Fruit fly (Drosophila melanogaster): ENCODE data around the gene Tsp.
A peak's percentile ranks its signal among the peaks of the same experiment; 100 is the strongest.

Gene Tsp

DNA sequence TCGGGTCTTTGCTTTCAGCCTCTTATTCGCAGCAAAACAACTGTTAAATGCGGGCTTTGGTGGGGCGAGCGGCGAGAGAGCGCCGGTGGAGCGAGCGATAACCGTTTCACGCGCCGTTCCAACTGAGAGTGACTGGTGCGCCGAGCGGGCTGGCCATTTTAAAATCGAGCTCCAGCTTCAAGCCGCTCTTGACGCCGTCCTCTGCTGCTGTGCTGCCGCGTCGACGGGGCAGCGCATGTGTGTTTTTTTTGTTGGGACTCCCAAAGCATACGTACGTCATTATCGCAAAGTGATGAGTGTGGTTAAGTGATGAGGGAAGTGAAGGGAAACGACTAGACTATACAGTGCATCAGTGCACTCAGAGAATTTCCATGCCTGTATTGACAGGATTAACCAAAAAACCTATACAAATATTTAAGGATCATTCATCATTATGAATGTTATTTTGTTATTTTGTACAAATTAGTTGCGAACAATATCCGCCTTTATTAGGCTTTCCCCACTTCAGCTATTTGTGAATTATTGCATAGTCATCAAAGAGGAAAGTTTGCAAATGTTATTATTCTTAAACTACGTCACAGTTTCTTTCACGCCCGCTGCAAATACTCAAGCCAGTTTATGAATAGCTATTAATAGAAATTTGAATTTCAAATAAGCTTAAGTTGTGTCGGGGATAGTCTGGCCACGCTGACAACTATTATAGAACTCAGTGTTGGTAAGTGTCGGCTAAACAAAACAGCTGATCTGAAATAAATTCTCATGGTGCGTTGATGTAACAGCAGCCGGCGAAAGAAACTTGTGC, 35.5 kb downstream of the Tsp start, which contains the start of gene Spn27A (continued):
- TF ChIP-seq ERR (GFP tag; optimal IDR thresholded peaks at IDR 0.05) = peak; percentile 19
- TF ChIP-seq Lpt (GFP tag; optimal IDR thresholded peaks at IDR 0.05) = no peak
- TF ChIP-seq MESR4 (GFP tag; optimal IDR thresholded peaks at IDR 0.05) = peak; percentile 11
- peak; percentile 19 for TF ChIP-seq en (GFP tag; optimal IDR thresholded peaks at IDR 0.05)
- peak; percentile 27 for TF ChIP-seq fd3F (GFP tag; optimal IDR thresholded peaks at IDR 0.05)
- TF ChIP-seq CG16779 (GFP tag; IDR thresholded peaks at IDR 0.05) = no peak
- TF ChIP-seq CG5953 (GFP tag; IDR thresholded peaks at IDR 0.05) = no peak
- no peak for TF ChIP-seq CG12744 (GFP tag; optimal IDR thresholded peaks at IDR 0.05)
- TF ChIP-seq CG8388 (GFP tag; optimal IDR thresholded peaks at IDR 0.05) = peak; percentile 49
- peak; percentile 71 for TF ChIP-seq lilli (GFP tag; optimal IDR thresholded peaks at IDR 0.05)
- peak; percentile 77 for TF ChIP-seq nmo (GFP tag; optimal IDR thresholded peaks at IDR 0.05)
- no peak for TF ChIP-seq wek (GFP tag; optimal IDR thresholded peaks at IDR 0.05)
- 0 out of 2 replicates have a peak, but pooled peaks have one; percentile 25 for TF ChIP-seq bbx (GFP tag; IDR thresholded peaks at IDR 0.05; ENCODE audit: partially characterized antibody)
- TF ChIP-seq Stat92E (GFP tag; optimal IDR thresholded peaks at IDR 0.05) = peak in 1 of 3 experiments; percentile 24
- TF ChIP-seq C15 (GFP tag; IDR thresholded peaks at IDR 0.05) = no peak
- TF ChIP-seq Dbx (GFP tag; IDR thresholded peaks at IDR 0.05) = 0 out of 3 replicates have a peak, but pooled peaks have one; percentile 33
- no peak for TF ChIP-seq jigr1 (GFP tag; IDR thresholded peaks at IDR 0.05)
- no peak; the same call in 2 of the 3 replicates for TF ChIP-seq CG3726 (GFP tag; IDR thresholded peaks at IDR 0.05)
- TF ChIP-seq abd-A (tag; optimal IDR thresholded peaks at IDR 0.05) = no peak
- no peak for TF ChIP-seq TFAM (GFP tag; optimal IDR thresholded peaks at IDR 0.05)
- peak; percentile 63 for TF ChIP-seq CG12659 (GFP tag; optimal IDR thresholded peaks at IDR 0.05)
- TF ChIP-seq tio (GFP tag; optimal IDR thresholded peaks at IDR 0.05) = peak; percentile 58
- TF ChIP-seq CG6272 (GFP tag; IDR thresholded peaks at IDR 0.05) = no peak
- TF ChIP-seq pb (GFP tag; optimal IDR thresholded peaks at IDR 0.05) = peak; percentile 32
- no peak for TF ChIP-seq CG18619 (GFP tag; optimal IDR thresholded peaks at IDR 0.05)
- no peak for TF ChIP-seq sna (GFP tag; IDR thresholded peaks at IDR 0.05; ENCODE audit: partially characterized antibody)
- peak; percentile 56 for TF ChIP-seq CG9437 (GFP tag; optimal IDR thresholded peaks at IDR 0.05)
- TF ChIP-seq CG4424 (GFP tag; optimal IDR thresholded peaks at IDR 0.05) = peak; percentile 57
- peak; percentile 46 for TF ChIP-seq CG9727 (GFP tag; optimal IDR thresholded peaks at IDR 0.05)
- TF ChIP-seq E2f2 (GFP tag; IDR thresholded peaks at IDR 0.05) = peak; percentile 82
- peak; percentile 59 for TF ChIP-seq gsb-n (tag; optimal IDR thresholded peaks at IDR 0.05)
- no peak for TF ChIP-seq CG4404 (GFP tag; IDR thresholded peaks at IDR 0.05)
- TF ChIP-seq Doc3 (GFP tag; IDR thresholded peaks at IDR 0.05; ENCODE audit: partially characterized antibody) = no peak
- TF ChIP-seq CG3838 (GFP tag; optimal IDR thresholded peaks at IDR 0.05) = no peak
- peak; percentile 36 for TF ChIP-seq HmgD (GFP tag; optimal IDR thresholded peaks at IDR 0.05)
- no peak for TF ChIP-seq Rx (GFP tag; IDR thresholded peaks at IDR 0.05)
- TF ChIP-seq HLHmδ (GFP tag; optimal IDR thresholded peaks at IDR 0.05) = no peak
- no peak for TF ChIP-seq inv (GFP tag; IDR thresholded peaks at IDR 0.05; ENCODE audit: partially characterized antibody)
- TF ChIP-seq croc (GFP tag; conservative IDR thresholded peaks at IDR 0.05) = no peak
- peak; percentile 1 for TF ChIP-seq repo (GFP tag; optimal IDR thresholded peaks at IDR 0.05)
- TF ChIP-seq CG11456 (GFP tag; IDR thresholded peaks at IDR 0.05) = no peak
- peak; percentile 54 for TF ChIP-seq Dad (GFP tag; optimal IDR thresholded peaks at IDR 0.05)
- peak; percentile 21 for TF ChIP-seq CG5180 (GFP tag; optimal IDR thresholded peaks at IDR 0.05)
- peak; percentile 68 for TF ChIP-seq CG7556 (GFP tag; optimal IDR thresholded peaks at IDR 0.05)
- peak; percentile 24; the same call in 1 of the 2 replicates for TF ChIP-seq Scr (GFP tag; IDR thresholded peaks at IDR 0.05; ENCODE audit: partially characterized antibody)
- peak; percentile 34 for TF ChIP-seq CG8290 (GFP tag; optimal IDR thresholded peaks at IDR 0.05)
- peak in 1 of 2 experiments; percentile 55 for TF ChIP-seq CG8290 (tag; optimal IDR thresholded peaks at IDR 0.05)
- peak; percentile 30; the same call in 1 of the 2 replicates for TF ChIP-seq CG13287 (GFP tag; IDR thresholded peaks at IDR 0.05; ENCODE audit: partially characterized antibody)
